Worm (Caenorhabditis elegans) whole organism, young adult: ENCODE results near the gene tmem-24.

ENCODE experiments used
- B0019.2 ChIP-seq: fragments of 200-800 bp; sonication (Bioruptor generic); conservative IDR thresholded peaks from 2 replicates; pipeline ENCODE4 v1.3.6; 2022; ENCODE audit warnings: missing genetic modification reagents, missing genetic modification characterization, missing compliant biosample characterization
- F10E7.11 ChIP-seq: sonication (generic microtip); optimal IDR thresholded peaks from 2 replicates; lab custom pipeline; 2017; ENCODE audit warnings: mild to moderate bottlenecking, missing genetic modification characterization, moderate library complexity, missing compliant biosample characterization
- F22D6.2 ChIP-seq: sonication (generic microtip); optimal IDR thresholded peaks from 2 replicates; lab custom pipeline; 2016; ENCODE audit warnings: mild to moderate bottlenecking, missing genetic modification characterization, missing compliant biosample characterization
- F33H1.4 ChIP-seq: fragments of 200-800 bp; sonication (Bioruptor generic); IDR thresholded peaks from 2 replicates; pipeline ENCODE4 v1.3.6; 2022; ENCODE audit warnings: missing genetic modification reagents, missing genetic modification characterization, missing compliant biosample characterization
- F39B2.1 ChIP-seq: fragments of 200-800 bp; sonication (Bioruptor generic); IDR thresholded peaks from 2 replicates; pipeline ENCODE4 v1.3.6; 2022; ENCODE audit warnings: missing genetic modification reagents, missing genetic modification characterization, missing compliant biosample characterization
- F52B5.7 ChIP-seq: sonication (generic microtip); optimal IDR thresholded peaks from 2 replicates; lab custom pipeline; 2016; ENCODE audit warnings: mild to moderate bottlenecking, missing genetic modification characterization, missing compliant biosample characterization
- K12H6.12 ChIP-seq: fragments of 200-800 bp; sonication (Bioruptor generic); optimal IDR thresholded peaks from 2 replicates; lab custom pipeline; 2018; ENCODE audit warnings: mild to moderate bottlenecking, missing genetic modification characterization, missing compliant biosample characterization
- T26A5.8 ChIP-seq: sonication (generic microtip); optimal IDR thresholded peaks from 2 replicates; lab custom pipeline; 2016; ENCODE audit warnings: missing genetic modification characterization, missing compliant biosample characterization
- Y53G8AR.9 ChIP-seq: fragments of 200-800 bp; sonication (Bioruptor generic); conservative IDR thresholded peaks from 2 replicates; pipeline ENCODE4 v1.3.6; 2022; ENCODE audit warnings: missing genetic modification reagents, missing genetic modification characterization, missing compliant biosample characterization
- Y56A3A.18 ChIP-seq: fragments of 200-800 bp; sonication (Bioruptor generic); IDR thresholded peaks from 2 replicates; pipeline ENCODE4 v1.3.6; 2022; ENCODE audit warnings: missing genetic modification reagents, missing genetic modification characterization, missing compliant biosample characterization
- aptf-2 ChIP-seq: fragments of 200-800 bp; sonication (Bioruptor generic); conservative IDR thresholded peaks from 2 replicates; pipeline ENCODE4 v1.3.6; 2022; ENCODE audit warnings: missing genetic modification reagents, missing genetic modification characterization, missing compliant biosample characterization
- aptf-3 ChIP-seq: fragments of 200-800 bp; sonication (Bioruptor generic); IDR thresholded peaks from 2 replicates; pipeline ENCODE4 v1.3.6; 2022; ENCODE audit warnings: missing genetic modification characterization, missing compliant biosample characterization
- attf-6 ChIP-seq: fragments of 200-800 bp; sonication (Bioruptor generic); IDR thresholded peaks from 2 replicates; pipeline ENCODE4 v1.3.6; 2022; ENCODE audit warnings: missing genetic modification reagents, missing genetic modification characterization, missing compliant biosample characterization
- bed-1 ChIP-seq: fragments of 200-800 bp; sonication (Bioruptor generic); IDR thresholded peaks from 2 replicates; pipeline ENCODE4 v1.3.6; 2022; ENCODE audit warnings: missing genetic modification reagents, missing genetic modification characterization, missing compliant biosample characterization
- bed-2 ChIP-seq: fragments of 200-800 bp; sonication (Bioruptor generic); IDR thresholded peaks from 2 replicates; pipeline ENCODE4 v1.3.6; 2022; ENCODE audit warnings: missing genetic modification reagents, missing genetic modification characterization, missing compliant biosample characterization
- ceh-100 ChIP-seq: fragments of 200-800 bp; sonication (Bioruptor generic); IDR thresholded peaks from 2 replicates; pipeline ENCODE4 v1.3.6; 2022; ENCODE audit warnings: missing genetic modification reagents, missing genetic modification characterization, missing compliant biosample characterization
- ceh-91 ChIP-seq: fragments of 200-800 bp; sonication (Bioruptor generic); IDR thresholded peaks from 2 replicates; pipeline ENCODE4 v1.3.6; 2022; ENCODE audit warnings: missing genetic modification reagents, missing genetic modification characterization, missing compliant biosample characterization
- dpl-1 ChIP-seq: fragments of 150-350 bp; optimal IDR thresholded peaks from 2 replicates; lab custom pipeline; 2014; ENCODE audit warnings: missing biosample characterization, missing genetic modification reagents, missing genetic modification characterization
- efl-1 ChIP-seq: fragments of 150-350 bp; optimal IDR thresholded peaks from 2 replicates; lab custom pipeline; 2014; ENCODE audit warnings: missing biosample characterization, missing genetic modification reagents, missing genetic modification characterization
- egl-44 ChIP-seq: fragments of 200-800 bp; sonication (Bioruptor generic); IDR thresholded peaks from 2 replicates; pipeline ENCODE4 v1.3.6; 2022; ENCODE audit warnings: missing genetic modification reagents, missing genetic modification characterization, missing compliant biosample characterization
- ekl-4 ChIP-seq: fragments of 200-800 bp; sonication (Bioruptor generic); IDR thresholded peaks from 2 replicates; pipeline ENCODE4 v1.3.6; 2022; ENCODE audit warnings: missing genetic modification reagents, missing genetic modification characterization, missing compliant biosample characterization
- hmg-20 ChIP-seq: fragments of 200-800 bp; sonication (Bioruptor generic); IDR thresholded peaks from 2 replicates; pipeline ENCODE4 v1.3.6; 2022; ENCODE audit warnings: missing genetic modification reagents, missing genetic modification characterization, missing compliant biosample characterization
- hsf-1 ChIP-seq: fragments of 200-800 bp; sonication (Bioruptor generic); IDR thresholded peaks from 2 replicates; pipeline ENCODE4 v1.3.6; 2022; ENCODE audit warnings: missing genetic modification reagents, missing genetic modification characterization, missing compliant biosample characterization
- lsl-1 ChIP-seq: fragments of 200-800 bp; sonication (Bioruptor generic); optimal IDR thresholded peaks from 2 replicates; lab custom pipeline; 2018; ENCODE audit warnings: mild to moderate bottlenecking, missing genetic modification characterization, moderate library complexity, missing compliant biosample characterization
- madf-10 ChIP-seq: sonication (generic microtip); optimal IDR thresholded peaks from 2 replicates; lab custom pipeline; 2016; ENCODE audit warnings: mild to moderate bottlenecking, missing genetic modification characterization, missing compliant biosample characterization
- nfya-1 ChIP-seq: sonication (generic microtip); optimal IDR thresholded peaks from 2 replicates; lab custom pipeline; 2017; ENCODE audit warnings: antibody characterized with exemption, missing compliant biosample characterization, missing genetic modification characterization, borderline replicate concordance; ENCODE audit not compliant: insufficient read depth
- nfya-2 ChIP-seq: fragments of 200-800 bp; sonication (Bioruptor generic); IDR thresholded peaks from 2 replicates; pipeline ENCODE4 v1.3.6; 2022; ENCODE audit warnings: missing genetic modification reagents, missing genetic modification characterization, missing compliant biosample characterization
- nhr-120 ChIP-seq: fragments of 200-800 bp; sonication (Bioruptor generic); IDR thresholded peaks from 2 replicates; pipeline ENCODE4 v1.3.6; 2022; ENCODE audit warnings: missing genetic modification characterization, missing compliant biosample characterization
- rcor-1 ChIP-seq: fragments of 200-800 bp; sonication (Bioruptor generic); IDR thresholded peaks from 2 replicates; pipeline ENCODE4 v1.3.6; 2022; ENCODE audit warnings: missing genetic modification reagents, missing genetic modification characterization, missing compliant biosample characterization
- repo-1 ChIP-seq: sonication (generic microtip); optimal IDR thresholded peaks from 2 replicates; lab custom pipeline; 2017; ENCODE audit warnings: mild to moderate bottlenecking, missing genetic modification characterization, missing compliant biosample characterization
- sdz-38 ChIP-seq: sonication (generic microtip); optimal IDR thresholded peaks from 2 replicates; lab custom pipeline; 2016; ENCODE audit warnings: missing genotype, missing genetic modification characterization, missing compliant biosample characterization
- snpc-1.3 ChIP-seq: sonication (generic microtip); optimal IDR thresholded peaks from 2 replicates; lab custom pipeline; 2017; ENCODE audit warnings: missing genetic modification characterization, mild to moderate bottlenecking, missing compliant biosample characterization, antibody characterized with exemption, moderate library complexity, missing genotype, missing genetic modification reagents; ENCODE audit not compliant: insufficient read depth
- tbx-9 ChIP-seq: sonication (generic microtip); optimal IDR thresholded peaks from 2 replicates; lab custom pipeline; 2016; ENCODE audit warnings: borderline replicate concordance, missing genetic modification characterization, inconsistent platforms, missing compliant biosample characterization
- unc-130 ChIP-seq: sonication (generic microtip); optimal IDR thresholded peaks from 2 replicates; lab custom pipeline; 2016; ENCODE audit warnings: missing genetic modification reagents, missing genetic modification characterization, missing compliant biosample characterization
- zfh-2 ChIP-seq: fragments of 200-800 bp; sonication (Bioruptor generic); conservative IDR thresholded peaks from 2 replicates; pipeline ENCODE4 v1.3.6; 2022; ENCODE audit warnings: missing genetic modification reagents, missing genetic modification characterization, missing compliant biosample characterization
- zim-3 ChIP-seq: sonication (generic microtip); optimal IDR thresholded peaks from 2 replicates; lab custom pipeline; 2017; ENCODE audit warnings: mild to moderate bottlenecking, missing genetic modification characterization, moderate library complexity, missing compliant biosample characterization
- ztf-26 ChIP-seq: sonication (generic microtip); optimal IDR thresholded peaks from 2 replicates; lab custom pipeline; 2017; ENCODE audit warnings: missing genetic modification characterization, missing compliant biosample characterization

tmem-24 gene

ce11 chrX:3671998-3672397 is 27.3 kb upstream of the tmem-24 start, which contains the start of gene C02F12.5:
C02F12.5 (minus strand) TSS chrX:3672098.
- TF ChIP-seq tbx-9 (no peak), nfya-2 (GFP tag; lab: Robert Waterston, UW) (no peak), F33H1.4 (no peak), aptf-2 (GFP tag; lab: Robert Waterston, UW) (no peak), bed-2 (GFP tag; lab: Robert Waterston, UW) (no peak)

ce11 chrX:3668842-3669241 is 24.1 kb upstream of the tmem-24 start, which contains the start of gene snet-1:
snet-1 (minus strand) TSS chrX:3668942.
- TF ChIP-seq unc-130 (GFP tag; lab: Kevin White, UChicago) = no peak
- TF ChIP-seq K12H6.12 (tag; lab: Kevin White, UChicago) = no peak
- no peak for TF ChIP-seq attf-6 (GFP tag; lab: Robert Waterston, UW)
- no peak for TF ChIP-seq hsf-1
- TF ChIP-seq Y53G8AR.9 = no peak

- TF ChIP-seq F52B5.7 (tag; lab: Kevin White, UChicago) = no peak
- no peak for TF ChIP-seq zim-3
- TF ChIP-seq F22D6.2 (tag; lab: Kevin White, UChicago) = no peak
- TF ChIP-seq F39B2.1 (GFP tag; lab: Robert Waterston, UW) = no peak
- no peak for TF ChIP-seq Y53G8AR.9
- TF ChIP-seq repo-1 = no peak
- TF ChIP-seq hsf-1 = no peak
- no peak for TF ChIP-seq ceh-100 (GFP tag; lab: Robert Waterston, UW)
- TF ChIP-seq sdz-38 (tag; lab: Kevin White, UChicago) = no peak
- no peak for TF ChIP-seq T26A5.8 (tag; lab: Kevin White, UChicago)
- no peak for TF ChIP-seq dpl-1 (GFP tag; lab: Kevin White, UChicago)
- TF ChIP-seq aptf-3 (GFP tag; lab: Robert Waterston, UW) = no peak
- TF ChIP-seq nfya-2 (GFP tag; lab: Robert Waterston, UW) = no peak
- no peak for TF ChIP-seq nfya-1 (tag; lab: Kevin White, UChicago)
- no peak for TF ChIP-seq efl-1 (GFP tag; lab: Kevin White, UChicago)
- TF ChIP-seq snpc-1.3 (tag; lab: Kevin White, UChicago) = no peak
- TF ChIP-seq bed-1 (GFP tag; lab: Robert Waterston, UW) = no peak
- no peak for TF ChIP-seq B0019.2 (GFP tag; lab: Robert Waterston, UW)
- TF ChIP-seq ztf-26 (tag; lab: Kevin White, UChicago) = no peak
- TF ChIP-seq, all 124 proteins: peak for 0
Observed at ce11 chrX:3659192-3659591, 14.5 kb upstream of the tmem-24 start, which contains the start of gene R11G1.1. R11G1.1 (plus strand) TSS chrX:3659492.

ce11 chrX:3655972-3656371 is 11.3 kb upstream of the tmem-24 start, which contains the start of gene R11G1.7:
R11G1.7 (plus strand) TSS chrX:3656272.
- no peak for TF ChIP-seq Y56A3A.18 (GFP tag; lab: Robert Waterston, UW)
- no peak for TF ChIP-seq egl-44
- TF ChIP-seq nhr-120 (GFP tag; lab: Robert Waterston, UW) = no peak
- no peak for TF ChIP-seq ekl-4 (GFP tag; lab: Robert Waterston, UW)
- no peak for TF ChIP-seq madf-10 (tag; lab: Kevin White, UChicago)

ce11 chrX:3654623-3655022 is 9.9 kb upstream of the tmem-24 start, which contains the start of gene R11G1.11:
R11G1.11 (plus strand) TSS chrX:3654923.
- no peak for TF ChIP-seq rcor-1 (GFP tag; lab: Robert Waterston, UW)
- no peak for TF ChIP-seq lsl-1
- TF ChIP-seq F10E7.11 = no peak
- TF ChIP-seq zfh-2 (GFP tag; lab: Robert Waterston, UW) = no peak
- no peak for TF ChIP-seq hmg-20 (GFP tag; lab: Robert Waterston, UW)
- no peak for TF ChIP-seq nfya-1 (tag; lab: Kevin White, UChicago)
- TF ChIP-seq F22D6.2 (tag; lab: Kevin White, UChicago) = no peak
- no peak for TF ChIP-seq ceh-91 (GFP tag; lab: Robert Waterston, UW)
- TF ChIP-seq, all 124 proteins: peak for 0
